Fruit fly (Drosophila melanogaster) whole organism, adult: ENCODE data around the gene CG1792.

ENCODE experiments used
- CG11617 ChIP-seq: fragments of 200-800 bp; sonication (Bioruptor generic); optimal IDR thresholded peaks from 2 replicates; lab custom pipeline; 2017; ENCODE audit warnings: mild to moderate bottlenecking, missing biosample characterization, missing genetic modification reagents, missing genetic modification characterization
- CG12768 ChIP-seq: fragments of 200-800 bp; sonication (Bioruptor generic); optimal IDR thresholded peaks from 2 replicates; lab custom pipeline; 2017; ENCODE audit warnings: missing biosample characterization, missing genetic modification characterization, mild to moderate bottlenecking, moderate library complexity, missing genetic modification reagents
- CG14711 ChIP-seq: fragments of 200-800 bp; sonication (Bioruptor generic); optimal IDR thresholded peaks from 2 replicates; lab custom pipeline; 2018; ENCODE audit warnings: missing biosample characterization, mild to moderate bottlenecking, missing genetic modification characterization, moderate library complexity
- CG1620 ChIP-seq: fragments of 200-800 bp; sonication (Bioruptor generic); optimal IDR thresholded peaks from 2 replicates; lab custom pipeline; 2016; ENCODE audit warnings: missing biosample characterization, missing genetic modification characterization
- CG33017 ChIP-seq: fragments of 200-800 bp; sonication (Bioruptor generic); optimal IDR thresholded peaks from 2 replicates; lab custom pipeline; 2018; ENCODE audit warnings: missing biosample characterization, mild to moderate bottlenecking, missing genetic modification characterization, moderate library complexity
- CG5204 ChIP-seq: fragments of 200-800 bp; sonication (Bioruptor generic); optimal IDR thresholded peaks from 2 replicates; lab custom pipeline; 2016; ENCODE audit warnings: missing biosample characterization, missing genetic modification characterization
- CG7045 ChIP-seq: fragments of 200-800 bp; sonication (Bioruptor generic); optimal IDR thresholded peaks from 2 replicates; lab custom pipeline; 2017; ENCODE audit warnings: missing biosample characterization, mild to moderate bottlenecking, missing genetic modification characterization
- CG7101 ChIP-seq: fragments of 200-800 bp; sonication (Bioruptor generic); optimal IDR thresholded peaks from 2 replicates; lab custom pipeline; 2018; ENCODE audit warnings: missing biosample characterization, mild to moderate bottlenecking, missing genetic modification characterization, moderate library complexity
- Clk ChIP-seq: fragments of 200-800 bp; sonication (Bioruptor generic); optimal IDR thresholded peaks from 2 replicates; lab custom pipeline; 2017; ENCODE audit warnings: missing biosample characterization, missing genetic modification characterization
- Crg-1 ChIP-seq: fragments of 200-800 bp; sonication (Bioruptor generic); optimal IDR thresholded peaks from 2 replicates; lab custom pipeline; 2016; ENCODE audit warnings: missing biosample characterization, missing genetic modification characterization
- Hr96 ChIP-seq: fragments of 200-800 bp; sonication (Bioruptor generic); optimal IDR thresholded peaks from 2 replicates; lab custom pipeline; 2016; ENCODE audit warnings: missing biosample characterization, missing genetic modification characterization
- Mnt ChIP-seq: fragments of 200-800 bp; sonication (Bioruptor generic); optimal IDR thresholded peaks from 2 replicates; lab custom pipeline; 2016; ENCODE audit warnings: missing biosample characterization, mild to moderate bottlenecking, missing genetic modification characterization
- bab1 ChIP-seq: fragments of 200-800 bp; sonication (Bioruptor generic); optimal IDR thresholded peaks from 3 replicates; lab custom pipeline; 2019; ENCODE audit warnings: missing biosample characterization, mild to moderate bottlenecking, missing genetic modification characterization, moderate library complexity
- cic ChIP-seq: fragments of 200-800 bp; sonication (Bioruptor generic); optimal IDR thresholded peaks from 2 replicates; lab custom pipeline; 2017; ENCODE audit warnings: missing biosample characterization, mild to moderate bottlenecking, missing genetic modification characterization, moderate library complexity
- cnc ChIP-seq, 2 experiments: fragments of >200 bp; optimal IDR thresholded peaks; 2 replicates each; lab custom pipeline; 2017
- kay ChIP-seq: fragments of 200-800 bp; sonication (Bioruptor generic); peaks from one replicate; lab custom pipeline; 2016; ENCODE audit warnings: missing biosample characterization, missing genetic modification characterization, borderline replicate concordance
- ovo ChIP-seq: fragments of 200-800 bp; sonication (Bioruptor generic); optimal IDR thresholded peaks from 2 replicates; lab custom pipeline; 2016; ENCODE audit warnings: missing biosample characterization, missing genetic modification characterization
- pad ChIP-seq: fragments of 200-800 bp; sonication (Bioruptor generic); optimal IDR thresholded peaks from 3 replicates; lab custom pipeline; 2017; ENCODE audit warnings: missing biosample characterization, missing genetic modification characterization, mild to moderate bottlenecking, moderate library complexity, missing genetic modification reagents
- tj ChIP-seq: fragments of 200-800 bp; sonication (Bioruptor generic); optimal IDR thresholded peaks from 3 replicates; lab custom pipeline; 2017; ENCODE audit warnings: missing biosample characterization, mild to moderate bottlenecking, missing genetic modification characterization, moderate library complexity
- toe ChIP-seq: fragments of 200-800 bp; sonication (Bioruptor generic); optimal IDR thresholded peaks from 2 replicates; lab custom pipeline; 2016; ENCODE audit warnings: missing biosample characterization, missing genetic modification characterization

The CG1792 gene

DNA sequence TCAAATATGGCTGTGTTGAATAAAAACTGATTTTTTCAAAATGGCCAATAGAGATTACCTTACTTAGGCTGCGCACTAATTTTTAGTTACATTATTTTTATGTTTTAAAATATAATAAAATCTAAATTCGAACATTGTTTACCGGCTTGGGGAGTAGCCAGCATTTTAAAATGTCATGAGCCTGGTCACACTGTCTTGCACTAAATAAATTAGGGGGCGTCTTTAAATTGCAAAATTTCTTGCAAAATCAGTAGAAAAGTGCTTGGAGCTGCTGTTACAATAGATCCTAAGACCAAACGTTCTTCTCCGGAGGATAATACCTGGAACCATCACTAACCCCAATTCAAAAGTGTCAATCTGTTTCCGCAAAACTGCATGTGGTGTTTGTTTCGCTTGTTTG lies 1.7 kb downstream of the CG1792 start, which contains the start of gene pasha:
pasha (plus strand) TSS at position 177 of the 400 bp plus-strand sequence.
- TF ChIP-seq kay (GFP tag; lab: Kevin White, UChicago) (no peak), bab1 (GFP tag; lab: Kevin White, UChicago) (peak; percentile 34)

DNA sequence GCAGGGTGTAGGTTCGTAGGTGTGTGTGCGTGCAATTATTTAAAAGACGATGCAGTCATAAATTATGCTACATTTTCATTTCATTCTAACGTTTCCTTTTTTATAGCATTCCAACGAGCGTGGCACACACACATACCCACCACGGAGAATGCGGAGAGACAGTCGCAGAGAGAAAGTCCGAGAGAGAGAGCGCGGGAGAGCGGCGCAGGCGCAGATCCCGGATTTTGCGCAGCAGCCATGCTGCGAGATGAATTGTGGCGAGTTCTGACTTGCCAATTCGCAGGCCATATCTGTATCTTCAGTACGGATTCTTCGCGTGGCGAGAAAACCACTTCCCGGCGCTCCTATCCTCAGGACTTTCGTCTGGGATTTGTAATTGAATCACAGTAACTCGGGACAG lies 5.7 kb downstream of the CG1792 start, which contains the start of gene kek6:
kek6 (plus strand) TSS at position 323 of the 400 bp plus-strand sequence.
- TF ChIP-seq bab1 (GFP tag; lab: Kevin White, UChicago): no peak
- TF ChIP-seq CG1620: no peak
- TF ChIP-seq tj: no peak
- TF ChIP-seq kay (GFP tag; lab: Kevin White, UChicago): no peak
- TF ChIP-seq CG7045: no peak
- TF ChIP-seq CG11617: no peak
- TF ChIP-seq toe: no peak
- TF ChIP-seq Hr96 (GFP tag; lab: Kevin White, UChicago): no peak
- no peak for TF ChIP-seq pad (GFP tag; lab: Kevin White, UChicago)
- TF ChIP-seq Mnt (GFP tag; lab: Kevin White, UChicago): no peak
- TF ChIP-seq cic (GFP tag; lab: Kevin White, UChicago): no peak
- no peak for TF ChIP-seq CG14711 (tag; lab: Kevin White, UChicago)

DNA sequence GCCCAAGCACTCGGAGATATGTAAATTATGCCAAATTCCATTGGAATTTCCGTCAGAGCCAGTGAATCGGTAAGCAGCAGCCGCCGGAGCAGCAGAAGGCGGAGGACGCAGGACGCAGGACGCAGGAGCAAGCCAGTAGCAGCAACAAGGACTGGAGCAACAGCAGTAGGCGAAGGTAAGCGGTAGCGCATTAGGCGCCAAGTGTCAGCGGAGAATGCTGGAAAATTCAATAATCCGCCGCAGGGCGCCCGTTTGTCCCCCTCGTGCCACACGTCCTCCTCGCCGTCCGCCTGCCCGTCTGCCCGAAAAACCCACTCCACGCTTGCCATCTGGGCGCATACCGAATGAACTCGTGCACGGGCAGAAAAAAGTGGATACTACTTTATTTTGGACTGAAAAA lies 6.5 kb downstream of the CG1792 start:
- TF ChIP-seq cnc (optimal IDR thresholded peaks at IDR 0.05; lab: Kevin White, UChicago) (no peak), Crg-1 (GFP tag; lab: Kevin White, UChicago) (no peak), ovo (no peak), Clk (GFP tag; lab: Kevin White, UChicago) (no peak), pad (GFP tag; lab: Kevin White, UChicago) (no peak), CG7045 (no peak), CG5204 (GFP tag; lab: Kevin White, UChicago) (no peak), Mnt (GFP tag; lab: Kevin White, UChicago) (no peak), kay (GFP tag; lab: Kevin White, UChicago) (no peak), CG1620 (no peak), tj (no peak), bab1 (GFP tag; lab: Kevin White, UChicago) (no peak), CG14711 (tag; lab: Kevin White, UChicago) (no peak), CG7101 (tag; lab: Kevin White, UChicago) (no peak), CG33017 (tag; lab: Kevin White, UChicago) (no peak), cic (GFP tag; lab: Kevin White, UChicago) (no peak), Hr96 (GFP tag; lab: Kevin White, UChicago) (no peak), CG12768 (GFP tag; lab: Kevin White, UChicago) (no peak)

DNA sequence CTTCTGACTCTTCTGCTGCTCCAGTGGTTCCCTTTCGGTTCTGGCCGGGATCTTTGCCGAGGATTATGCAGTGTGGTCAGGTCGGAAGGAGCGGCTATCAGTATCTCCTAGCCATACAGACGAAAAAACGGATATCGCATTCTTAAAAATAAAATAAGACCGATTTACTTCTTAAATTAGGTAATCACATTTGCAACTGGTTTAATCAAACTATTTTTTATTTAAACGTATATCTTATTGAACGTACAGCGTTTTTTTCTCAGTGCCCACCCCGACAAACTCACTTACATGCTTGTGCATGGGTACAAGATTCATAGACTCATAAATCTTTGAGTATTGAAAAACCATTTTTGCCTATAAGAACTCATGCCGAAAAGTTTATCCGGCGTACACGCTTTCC lies 10.1 kb downstream of the CG1792 start:
- TF ChIP-seq CG7045 (no peak), CG5204 (GFP tag; lab: Kevin White, UChicago) (no peak), CG14711 (tag; lab: Kevin White, UChicago) (no peak), toe (no peak), cnc (optimal IDR thresholded peaks at IDR 0.05; lab: Kevin White, UChicago) (no peak), Hr96 (GFP tag; lab: Kevin White, UChicago) (no peak), CG1620 (no peak), cic (GFP tag; lab: Kevin White, UChicago) (no peak), ovo (no peak), Crg-1 (GFP tag; lab: Kevin White, UChicago) (no peak), CG7101 (tag; lab: Kevin White, UChicago) (no peak)

DNA sequence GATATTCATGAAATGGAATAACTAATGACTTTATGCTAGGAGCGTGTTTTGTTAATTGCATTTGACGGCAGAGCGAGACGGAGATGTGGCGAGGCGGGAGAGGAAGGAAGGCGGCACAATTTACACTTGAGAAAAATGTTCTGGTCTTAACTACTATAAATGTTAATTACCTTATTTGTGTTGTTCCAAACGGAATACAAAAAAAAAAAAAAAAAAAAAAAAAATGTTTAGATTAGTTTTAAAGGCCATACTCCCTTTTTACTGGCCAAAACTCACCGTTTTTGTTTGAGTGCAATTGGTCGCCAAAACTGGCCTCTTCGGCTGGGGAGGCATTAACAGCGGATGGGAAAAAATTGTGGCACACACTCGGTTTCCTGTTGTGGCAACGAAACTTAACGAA lies 11.1 kb downstream of the CG1792 start:
- TF ChIP-seq Mnt (GFP tag; lab: Kevin White, UChicago): no peak
- TF ChIP-seq cnc (optimal IDR thresholded peaks at IDR 0.05; lab: Kevin White, UChicago): no peak
- no peak for TF ChIP-seq CG5204 (GFP tag; lab: Kevin White, UChicago)
- no peak for TF ChIP-seq CG7101 (tag; lab: Kevin White, UChicago)
- TF ChIP-seq Hr96 (GFP tag; lab: Kevin White, UChicago): no peak
- TF ChIP-seq cic (GFP tag; lab: Kevin White, UChicago): no peak
- TF ChIP-seq CG1620: no peak
- no peak for TF ChIP-seq Crg-1 (GFP tag; lab: Kevin White, UChicago)
- no peak for TF ChIP-seq bab1 (GFP tag; lab: Kevin White, UChicago)
- TF ChIP-seq CG12768 (GFP tag; lab: Kevin White, UChicago): no peak
- no peak for TF ChIP-seq Clk (GFP tag; lab: Kevin White, UChicago)
- TF ChIP-seq pad (GFP tag; lab: Kevin White, UChicago): no peak

dm6 chr3R:31630376-31630775 lies 14.3 kb downstream of the CG1792 start:
- TF ChIP-seq Clk (GFP tag; lab: Kevin White, UChicago) (no peak), CG1620 (no peak), tj (no peak), ovo (no peak), CG33017 (tag; lab: Kevin White, UChicago) (no peak), CG12768 (GFP tag; lab: Kevin White, UChicago) (no peak), CG14711 (tag; lab: Kevin White, UChicago) (no peak), kay (GFP tag; lab: Kevin White, UChicago) (no peak), CG7101 (tag; lab: Kevin White, UChicago) (no peak), Mnt (GFP tag; lab: Kevin White, UChicago) (no peak), cnc (optimal IDR thresholded peaks at IDR 0.05; lab: Kevin White, UChicago) (no peak), toe (no peak), CG5204 (GFP tag; lab: Kevin White, UChicago) (no peak), Crg-1 (GFP tag; lab: Kevin White, UChicago) (no peak), bab1 (GFP tag; lab: Kevin White, UChicago) (no peak), CG7045 (no peak), Hr96 (GFP tag; lab: Kevin White, UChicago) (no peak), cic (GFP tag; lab: Kevin White, UChicago) (no peak), CG11617 (no peak), pad (GFP tag; lab: Kevin White, UChicago) (no peak)
